Fruit fly (Drosophila melanogaster): Measurements from ENCODE around the gene nompC.

dm6 chr2L:5398375-5398774 lies 52.4 kb downstream of the nompC start:
- TF ChIP-seq pan (optimal IDR thresholded peaks at IDR 0.05) (no peak), OdsH (GFP tag; optimal IDR thresholded peaks at IDR 0.05) (no peak), h (GFP tag; optimal IDR thresholded peaks at IDR 0.05) (peak; percentile 3)
